Worm (Caenorhabditis elegans) whole organism, mixed stage, embryonic: Measurements from ENCODE around the gene C08E8.4.

ENCODE experiments used
- cnd-1 ChIP-seq: fragments of 200-800 bp; sonication (Bioruptor generic); optimal IDR thresholded peaks from 2 replicates; lab custom pipeline; 2018; ENCODE audit warnings: mild to moderate bottlenecking, missing genetic modification characterization, missing compliant biosample characterization
- elt-1 ChIP-seq: sonication (generic microtip); optimal IDR thresholded peaks from 2 replicates; lab custom pipeline; 2017; ENCODE audit warnings: missing genetic modification characterization, mild to moderate bottlenecking, missing compliant biosample characterization, antibody characterized with exemption, moderate library complexity, borderline replicate concordance; ENCODE audit not compliant: insufficient read depth
- nhr-237 ChIP-seq: fragments of 150-350 bp; optimal IDR thresholded peaks from 2 replicates; lab custom pipeline; 2014; ENCODE audit warnings: missing biosample characterization, missing genetic modification characterization
- nhr-28 ChIP-seq: fragments of 150-350 bp; optimal IDR thresholded peaks from 2 replicates; lab custom pipeline; 2014; ENCODE audit warnings: missing biosample characterization, missing genetic modification characterization
- sptf-1 ChIP-seq: sonication (generic microtip); optimal IDR thresholded peaks from 2 replicates; lab custom pipeline; 2017; ENCODE audit warnings: mild to moderate bottlenecking, missing genetic modification characterization, moderate library complexity, missing compliant biosample characterization
- ztf-11 ChIP-seq: fragments of 150-350 bp; optimal IDR thresholded peaks from 2 replicates; lab custom pipeline; 2014; ENCODE audit warnings: missing biosample characterization, missing genetic modification characterization

DNA sequence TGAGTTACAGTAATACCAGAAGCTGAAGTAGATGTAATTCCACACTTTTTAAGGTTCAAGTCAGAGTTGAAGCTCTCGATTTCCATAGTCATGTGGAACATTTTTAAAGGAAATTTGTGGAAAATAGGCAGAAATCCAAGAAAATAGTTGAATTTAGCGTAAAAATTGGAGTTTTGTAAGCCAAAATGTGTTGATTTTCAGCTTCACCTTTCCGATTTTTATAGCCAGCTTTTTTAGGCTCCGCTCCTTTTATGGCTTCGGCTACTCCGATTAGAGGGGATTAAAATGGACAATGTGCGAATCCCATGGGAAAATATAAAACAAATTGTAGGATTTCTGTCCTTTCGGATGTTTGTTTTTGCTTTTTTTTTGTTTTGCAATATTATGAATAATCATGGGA lies 3.3 kb upstream of the C08E8.4 start, which contains the start of gene C08E8.6:
- no peak for TF ChIP-seq sptf-1 (tag; lab: Kevin White, UChicago)
- no peak for TF ChIP-seq elt-1 (tag; lab: Kevin White, UChicago)
- no peak for TF ChIP-seq cnd-1 (tag; lab: Kevin White, UChicago)
- TF ChIP-seq ztf-11 (tag; lab: Kevin White, UChicago), result no peak
- no peak for TF ChIP-seq nhr-237 (tag; lab: Kevin White, UChicago)
- no peak for TF ChIP-seq nhr-28 (tag; lab: Kevin White, UChicago)
